Fruit fly (Drosophila melanogaster) whole organism: ENCODE data around the gene CG12689.

Experiments
- CG8478 ChIP-seq: fragments of >200 bp; optimal IDR thresholded peaks from 2 replicates; lab custom pipeline; 2018; ENCODE audit warnings: inconsistent platforms
- pan ChIP-seq: fragments of >200 bp; optimal IDR thresholded peaks from 2 replicates; lab custom pipeline; 2017
- psq ChIP-seq: fragments of >200 bp; optimal IDR thresholded peaks from 2 replicates; lab custom pipeline; 2017
- usp ChIP-seq: fragments of >200 bp; optimal IDR thresholded peaks from 2 replicates; lab custom pipeline; 2017; ENCODE audit warnings: missing biosample characterization, missing genetic modification characterization, mixed read lengths

DNA sequence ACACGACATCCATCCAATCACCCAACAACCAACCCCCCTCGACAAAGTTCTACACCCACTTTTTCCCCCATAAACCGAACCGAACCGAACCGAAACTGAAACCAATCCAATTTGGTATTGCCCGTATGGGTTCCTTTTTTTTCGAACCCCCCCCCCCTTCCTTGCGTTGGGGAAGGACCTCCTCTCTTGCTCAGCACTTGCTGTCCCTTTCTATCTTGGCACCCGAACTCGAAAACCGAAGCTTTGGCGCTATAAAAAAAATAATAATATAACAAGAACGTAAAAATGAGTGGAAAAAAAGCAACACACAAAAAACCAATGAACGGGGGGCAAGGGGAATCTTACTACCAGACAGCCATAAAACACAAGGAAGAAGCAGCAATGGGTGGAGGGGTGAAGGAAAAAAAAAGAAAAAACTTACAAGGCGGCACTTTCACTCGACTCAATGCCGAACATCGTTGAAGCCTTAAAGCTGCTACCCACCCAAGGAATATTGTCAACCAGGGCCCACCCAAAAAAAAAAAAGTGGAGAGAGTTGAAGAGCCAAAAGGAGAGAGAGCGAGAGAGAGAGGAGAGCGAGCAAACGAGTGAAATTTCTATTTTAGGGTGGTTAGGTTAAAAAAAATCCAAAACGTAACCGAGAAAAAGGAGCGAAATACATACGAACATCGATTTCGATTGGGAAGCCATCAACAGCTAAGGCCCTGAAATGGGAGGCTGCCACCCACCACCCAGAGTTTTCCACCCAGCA is 43.1 kb upstream of the CG12689 start:
- TF ChIP-seq CG8478 (lab: Kevin White, UChicago) (no peak), usp (GFP tag; lab: Kevin White, UChicago) (no peak), psq (lab: Kevin White, UChicago) (no peak), pan (lab: Kevin White, UChicago) (no peak)
